Fruit fly (Drosophila melanogaster) Kc167 (cell line): ENCODE measurements around the gene PolrMT.

Experiments used
- Myc ChIP-seq: fragments of >200 bp; optimal IDR thresholded peaks from 2 replicates; lab custom pipeline; 2017; ENCODE audit warnings: missing external identifiers
- Sin3A ChIP-seq: fragments of >200 bp; optimal IDR thresholded peaks from 2 replicates; lab custom pipeline; 2018; ENCODE audit warnings: missing external identifiers
- h ChIP-seq: fragments of >200 bp; optimal IDR thresholded peaks from 3 replicates; lab custom pipeline; 2018; ENCODE audit warnings: missing external identifiers
- insv ChIP-seq: fragments of >200 bp; optimal IDR thresholded peaks from 3 replicates; lab custom pipeline; 2018; ENCODE audit warnings: missing external identifiers
- psq ChIP-seq: fragments of >200 bp; optimal IDR thresholded peaks from 2 replicates; lab custom pipeline; 2017; ENCODE audit warnings: missing external identifiers
- ttk ChIP-seq: sonication (Bioruptor generic); optimal IDR thresholded peaks from 2 replicates; lab custom pipeline; 2017; ENCODE audit warnings: missing external identifiers

PolrMT gene

DNA sequence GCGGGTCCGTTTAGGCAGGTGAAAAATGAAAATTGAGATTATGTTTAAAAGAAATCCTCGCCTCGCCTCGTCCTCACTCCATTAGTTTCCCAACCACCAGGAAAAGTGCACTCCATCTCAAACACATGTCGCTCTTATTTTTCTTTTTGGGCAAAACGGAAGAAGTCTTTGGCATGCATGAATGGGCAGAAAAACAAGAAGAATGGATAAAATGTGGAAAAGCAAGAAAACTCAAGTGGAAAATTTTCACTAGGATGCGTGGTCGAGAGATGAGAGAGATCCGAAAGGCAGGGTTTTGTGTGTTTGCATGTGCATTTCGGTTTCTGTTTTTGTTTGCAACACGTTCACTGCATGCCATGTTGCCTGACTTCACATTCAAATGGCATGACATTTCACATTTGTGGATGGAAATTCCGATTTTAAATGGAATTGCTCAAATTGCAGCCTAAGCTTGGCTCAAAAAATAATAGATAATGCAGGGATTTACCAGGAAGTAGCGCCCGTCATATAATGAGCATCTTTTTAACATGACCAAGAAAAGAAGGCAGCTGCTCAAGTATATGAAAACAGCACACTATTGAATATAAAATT is 39.6 kb downstream of the PolrMT start:
- TF ChIP-seq ttk (lab: Kevin White, UChicago) (no peak), Sin3A (no peak), insv (no peak), Myc (lab: Kevin White, UChicago) (no peak), h (lab: Kevin White, UChicago) (no peak), psq (lab: Kevin White, UChicago) (no peak)

DNA sequence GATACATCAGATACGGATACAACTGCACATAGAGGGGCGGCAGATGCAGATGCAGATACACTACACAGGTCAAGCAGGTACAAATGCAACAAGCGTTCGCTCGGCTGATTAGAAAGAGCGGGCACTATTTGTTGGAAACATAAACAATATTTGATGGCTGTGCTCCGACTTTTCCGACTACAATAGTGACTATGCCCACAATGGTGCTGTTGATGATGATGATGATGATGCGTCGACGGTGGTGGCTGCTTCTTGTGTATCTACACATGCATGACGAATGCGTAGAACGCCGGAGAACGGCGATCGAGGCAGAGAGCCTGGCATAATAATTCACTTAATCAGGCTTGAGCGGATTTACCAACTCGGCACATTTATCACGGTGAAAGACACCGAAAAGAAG is 40.2 kb downstream of the PolrMT start:
- TF ChIP-seq Sin3A (no peak), h (lab: Kevin White, UChicago) (no peak), Myc (lab: Kevin White, UChicago) (no peak), ttk (lab: Kevin White, UChicago) (no peak), psq (lab: Kevin White, UChicago) (no peak), insv (no peak)

DNA sequence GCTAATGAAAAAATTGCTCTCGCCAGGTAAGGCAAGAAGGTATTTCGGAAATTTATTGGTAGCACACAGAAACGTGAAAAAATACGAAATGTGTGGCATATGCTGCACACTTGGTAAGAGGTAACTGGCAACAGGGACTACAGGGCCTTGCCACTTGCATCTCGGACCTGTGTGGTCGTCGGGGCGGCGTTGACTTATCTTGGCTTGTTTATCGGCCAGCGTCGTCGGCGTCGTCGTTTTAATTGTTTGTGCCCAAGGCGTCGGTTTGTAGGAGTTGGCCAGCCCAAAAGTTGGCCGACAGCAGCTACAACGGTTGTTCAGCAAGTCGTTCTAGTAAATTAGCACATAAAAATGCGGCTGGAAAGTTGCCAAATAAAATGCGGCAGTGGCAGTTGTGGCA is 41.8 kb downstream of the PolrMT start:
- TF ChIP-seq ttk (lab: Kevin White, UChicago) (no peak), psq (lab: Kevin White, UChicago) (no peak), Myc (lab: Kevin White, UChicago) (no peak), Sin3A (no peak)

DNA sequence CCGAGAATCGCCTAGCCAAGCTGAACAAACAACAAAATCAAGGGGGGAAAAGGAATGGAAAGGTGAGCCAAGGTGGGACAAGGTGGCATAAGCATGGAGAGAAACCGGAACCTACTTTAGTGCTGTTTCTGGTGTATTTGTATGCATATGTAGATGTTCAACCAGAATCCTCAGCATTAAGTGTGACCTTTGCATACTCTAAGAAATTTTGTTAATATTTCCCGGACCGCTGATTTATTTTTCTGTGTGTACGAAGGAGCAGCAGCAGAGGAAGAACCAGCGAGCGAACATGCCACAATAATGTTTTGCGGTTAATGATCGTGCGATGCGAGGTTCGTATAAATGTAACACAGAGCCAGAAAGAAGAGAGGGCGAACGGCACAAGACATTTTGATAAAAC is 43.1 kb downstream of the PolrMT start:
- TF ChIP-seq Myc (lab: Kevin White, UChicago), result no peak
- no peak for TF ChIP-seq Sin3A
- no peak for TF ChIP-seq ttk (lab: Kevin White, UChicago)
- no peak for TF ChIP-seq psq (lab: Kevin White, UChicago)
- no peak for TF ChIP-seq insv
- TF ChIP-seq h (lab: Kevin White, UChicago), result no peak

DNA sequence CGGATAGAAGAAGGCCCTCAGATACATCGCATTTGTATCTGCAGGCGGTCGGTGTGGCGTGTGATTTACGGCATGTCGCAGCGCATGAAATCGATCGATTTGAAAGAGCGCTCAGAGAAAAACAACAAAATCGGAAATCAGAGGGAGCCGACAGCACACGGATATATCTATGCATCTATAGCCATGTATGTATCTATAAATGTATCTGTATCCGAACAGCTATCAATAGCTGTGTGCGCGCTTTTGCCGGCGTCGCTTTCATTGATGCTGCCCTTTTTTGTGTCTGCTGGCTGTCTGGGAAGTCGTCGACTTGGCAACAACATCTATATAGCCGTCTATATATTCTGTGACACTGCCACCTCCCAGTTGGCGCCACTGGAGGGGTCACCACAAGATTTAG is 43.6 kb downstream of the PolrMT start:
- no peak for TF ChIP-seq Myc (lab: Kevin White, UChicago)
- no peak for TF ChIP-seq Sin3A
- no peak for TF ChIP-seq ttk (lab: Kevin White, UChicago)
- no peak for TF ChIP-seq psq (lab: Kevin White, UChicago)
- no peak for TF ChIP-seq h (lab: Kevin White, UChicago)
- no peak for TF ChIP-seq insv

DNA sequence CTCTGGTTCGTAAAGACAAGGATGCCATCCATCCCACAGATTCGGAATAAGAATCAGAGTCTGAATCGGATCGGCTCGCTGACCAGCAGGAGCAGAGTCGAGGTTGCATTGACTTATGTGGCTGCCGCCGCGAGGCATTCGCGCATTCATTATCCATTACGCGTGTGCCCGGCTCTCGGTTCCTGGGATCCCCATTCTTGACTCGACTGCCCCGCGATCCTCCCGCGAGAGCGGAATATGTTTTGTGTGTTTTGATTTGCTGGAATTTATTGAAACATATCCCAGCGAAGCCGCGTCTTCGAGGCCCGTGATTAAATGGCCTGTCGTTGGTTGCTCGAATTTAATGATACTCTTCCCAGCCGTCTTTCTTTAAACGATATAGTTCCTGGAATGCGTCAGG is 44.5 kb downstream of the PolrMT start:
- TF ChIP-seq psq (lab: Kevin White, UChicago) (no peak), Sin3A (no peak), ttk (lab: Kevin White, UChicago) (no peak), h (lab: Kevin White, UChicago) (no peak), Myc (lab: Kevin White, UChicago) (no peak), insv (no peak)

DNA sequence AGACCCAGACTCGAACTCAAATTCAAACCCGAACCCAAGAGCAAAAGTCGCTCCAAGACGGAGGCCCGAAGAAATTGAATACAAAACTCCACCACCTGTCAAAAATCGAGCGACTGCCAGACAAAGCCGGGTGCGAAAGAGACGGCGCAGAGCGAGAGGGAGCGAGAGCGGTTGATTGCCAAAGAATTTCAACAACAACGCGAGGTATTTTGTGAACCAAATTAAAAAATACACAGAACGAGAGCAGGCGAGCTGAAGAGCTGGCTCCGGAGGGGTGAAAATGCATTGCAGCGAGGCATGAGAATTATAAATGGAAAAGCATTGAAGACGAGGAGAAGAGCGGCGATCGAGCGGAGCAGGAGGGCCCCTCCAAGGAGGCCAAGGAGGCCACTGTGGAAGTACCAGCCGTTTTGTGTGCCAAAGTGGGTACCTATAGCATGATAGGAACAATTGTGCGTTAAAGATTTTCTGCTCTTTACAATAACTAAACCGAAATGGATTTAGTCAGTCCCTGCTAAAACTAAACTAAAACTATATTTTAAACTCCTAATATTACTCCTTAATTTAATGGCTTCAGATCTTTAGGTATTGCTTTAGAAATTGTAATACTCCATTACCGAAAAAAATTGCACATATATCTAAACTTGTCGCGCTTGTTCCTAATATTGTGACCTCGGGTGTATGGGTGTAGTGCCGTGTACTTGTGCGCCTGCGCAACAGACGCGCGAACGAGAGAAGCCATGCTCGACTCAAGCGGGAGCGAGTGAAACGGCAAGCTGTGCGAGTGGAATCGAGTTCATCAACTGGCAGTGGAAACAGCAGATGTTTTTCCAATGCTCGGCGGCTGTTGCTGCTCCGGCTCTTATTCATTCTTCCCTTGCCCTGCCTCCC is 45.5 kb downstream of the PolrMT start:
- no peak for TF ChIP-seq Sin3A
- no peak for TF ChIP-seq psq (lab: Kevin White, UChicago)
- TF ChIP-seq h (lab: Kevin White, UChicago), result no peak
- no peak for TF ChIP-seq ttk (lab: Kevin White, UChicago)
- no peak for TF ChIP-seq insv
- no peak for TF ChIP-seq Myc (lab: Kevin White, UChicago)

DNA sequence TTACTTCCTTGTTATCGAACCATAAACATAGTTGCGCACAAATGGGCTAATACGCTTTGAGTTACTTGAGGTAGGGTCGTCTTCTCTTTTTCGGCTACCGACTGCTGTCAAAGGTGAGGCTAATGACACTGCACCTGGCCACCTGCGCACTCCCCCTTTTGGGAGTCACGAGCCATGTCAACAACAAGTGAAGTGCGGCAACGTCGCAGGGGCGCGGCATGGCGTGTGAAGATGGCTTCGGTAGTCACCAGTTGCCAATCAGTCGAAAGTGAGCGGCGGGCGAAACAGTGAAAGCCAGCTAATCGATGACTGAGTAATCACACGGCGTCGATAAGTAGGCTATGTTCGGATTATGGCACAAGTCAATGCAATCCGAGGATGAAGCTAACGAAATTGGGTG is 50.7 kb downstream of the PolrMT start:
- no peak for TF ChIP-seq Myc (lab: Kevin White, UChicago)
- no peak for TF ChIP-seq insv
- TF ChIP-seq Sin3A, result no peak
- TF ChIP-seq ttk (lab: Kevin White, UChicago), result no peak
- TF ChIP-seq psq (lab: Kevin White, UChicago), result no peak
- no peak for TF ChIP-seq h (lab: Kevin White, UChicago)

DNA sequence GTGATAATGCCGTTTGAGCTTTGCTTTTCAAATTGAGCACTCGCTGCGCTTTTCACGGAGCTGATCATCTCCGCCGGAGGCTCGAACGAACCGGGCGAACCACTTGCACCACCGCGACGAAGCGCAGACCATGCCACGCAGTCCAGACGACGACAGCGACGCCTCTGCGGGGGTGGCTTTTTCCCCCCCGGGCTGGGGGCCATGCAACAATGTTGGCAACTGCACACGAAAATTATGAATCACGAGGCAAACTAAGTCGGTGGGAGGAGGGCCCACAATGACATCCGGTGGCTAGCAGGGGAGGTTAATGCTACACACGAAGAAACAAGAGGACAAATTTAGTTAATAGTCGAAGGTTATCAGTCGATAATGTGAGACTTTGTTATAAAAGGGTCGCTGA is 51.5 kb downstream of the PolrMT start:
- TF ChIP-seq Myc (lab: Kevin White, UChicago) (no peak), ttk (lab: Kevin White, UChicago) (no peak), h (lab: Kevin White, UChicago) (no peak), Sin3A (no peak), insv (no peak), psq (lab: Kevin White, UChicago) (no peak)
